Fruit fly (Drosophila melanogaster) whole organism, embryonic: ENCODE measurements around the gene Crz.

Source experiments
- Blimp-1 ChIP-seq: fragments of 200-800 bp; sonication (Bioruptor generic); optimal IDR thresholded peaks from 3 replicates; lab custom pipeline; 2018; ENCODE audit warnings: missing biosample characterization, missing genetic modification characterization, mild to moderate bottlenecking, moderate library complexity, missing genetic modification reagents
- CG10979 ChIP-seq: fragments of 200-800 bp; sonication (Bioruptor generic); optimal IDR thresholded peaks from 2 replicates; lab custom pipeline; 2018; ENCODE audit warnings: missing biosample characterization, mild to moderate bottlenecking, missing genetic modification characterization, moderate library complexity
- CG11695 ChIP-seq: fragments of 200-800 bp; sonication (Bioruptor generic); IDR thresholded peaks from 3 replicates; pipeline ENCODE4 v1.3.6; 2022; ENCODE audit warnings: missing biosample characterization, missing genetic modification characterization
- CG11723 ChIP-seq: fragments of 200-800 bp; sonication (Bioruptor generic); optimal IDR thresholded peaks from 2 replicates; lab custom pipeline; 2017; ENCODE audit warnings: missing biosample characterization, mild to moderate bottlenecking, missing genetic modification characterization
- CG1233 ChIP-seq: fragments of 200-800 bp; sonication (Bioruptor generic); optimal IDR thresholded peaks from 4 replicates; lab custom pipeline; 2018; ENCODE audit warnings: missing biosample characterization, mild to moderate bottlenecking, missing genetic modification characterization
- CG12942 ChIP-seq: fragments of 200-800 bp; sonication (Bioruptor generic); optimal IDR thresholded peaks from 3 replicates; lab custom pipeline; 2016; ENCODE audit warnings: missing biosample characterization, missing genetic modification characterization
- CG14050 ChIP-seq: fragments of 200-800 bp; sonication (Bioruptor generic); IDR thresholded peaks from 3 replicates; pipeline ENCODE4 v1.3.6; 2022; ENCODE audit warnings: missing biosample characterization, missing genetic modification characterization
- CG14441 ChIP-seq: fragments of 200-800 bp; sonication (Bioruptor generic); IDR thresholded peaks from 2 replicates; pipeline ENCODE4 v1.3.6; 2022; ENCODE audit warnings: missing biosample characterization, missing genetic modification characterization
- CG14710 ChIP-seq: fragments of 200-800 bp; sonication (Bioruptor generic); optimal IDR thresholded peaks from 3 replicates; lab custom pipeline; 2019; ENCODE audit warnings: missing biosample characterization, mild to moderate bottlenecking, missing genetic modification characterization, moderate library complexity
- CG14965 ChIP-seq: fragments of 200-800 bp; sonication (Bioruptor generic); optimal IDR thresholded peaks from 2 replicates; lab custom pipeline; 2016; ENCODE audit warnings: missing biosample characterization, missing genetic modification characterization, borderline replicate concordance
- CG18262 ChIP-seq: fragments of 200-800 bp; optimal IDR thresholded peaks from 3 replicates; lab custom pipeline; 2019; ENCODE audit warnings: missing biosample characterization, mild to moderate bottlenecking, missing genetic modification characterization, moderate library complexity
- CG2712 ChIP-seq: fragments of 200-800 bp; optimal IDR thresholded peaks from 3 replicates; lab custom pipeline; 2019; ENCODE audit warnings: missing biosample characterization, mild to moderate bottlenecking, missing genetic modification characterization, moderate library complexity
- CG3065 ChIP-seq: fragments of 200-800 bp; sonication (Bioruptor generic); optimal IDR thresholded peaks from 2 replicates; lab custom pipeline; 2016; ENCODE audit warnings: missing biosample characterization, missing genetic modification characterization
- CG33557 ChIP-seq: fragments of 200-800 bp; sonication (Bioruptor generic); optimal IDR thresholded peaks from 2 replicates; lab custom pipeline; 2019; ENCODE audit warnings: missing biosample characterization, mild to moderate bottlenecking, missing genetic modification characterization, moderate library complexity
- CG4282 ChIP-seq: fragments of 200-800 bp; sonication (Bioruptor generic); optimal IDR thresholded peaks from 2 replicates; lab custom pipeline; 2016; ENCODE audit warnings: missing biosample characterization, missing genetic modification characterization
- CG7786 ChIP-seq: fragments of 200-800 bp; sonication (Bioruptor generic); optimal IDR thresholded peaks from 2 replicates; lab custom pipeline; 2016; ENCODE audit warnings: missing biosample characterization, missing genetic modification characterization
- CG7928 ChIP-seq: fragments of 200-800 bp; sonication (Bioruptor generic); optimal IDR thresholded peaks from 2 replicates; lab custom pipeline; 2017; ENCODE audit warnings: missing biosample characterization, mild to moderate bottlenecking, missing genetic modification characterization
- CG8290 ChIP-seq, 3 experiments: fragments of 200-800 bp; sonication (Bioruptor generic); optimal IDR thresholded peaks; 2 replicates each; lab custom pipeline; 2016 to 2019; ENCODE audit warnings: missing biosample characterization in 3 of 3, missing genetic modification characterization in 3 of 3, mild to moderate bottlenecking in 2 of 3, moderate library complexity in 1 of 3
- CG8924 ChIP-seq: fragments of 200-800 bp; optimal IDR thresholded peaks from 3 replicates; lab custom pipeline; 2019; ENCODE audit warnings: missing biosample characterization, mild to moderate bottlenecking, missing genetic modification characterization, moderate library complexity
- CG9215 ChIP-seq: fragments of 200-800 bp; sonication (Bioruptor generic); IDR thresholded peaks from 2 replicates; pipeline ENCODE4 v1.3.6; 2022; ENCODE audit warnings: missing biosample characterization, missing genetic modification characterization
- Camta ChIP-seq: fragments of 200-800 bp; sonication (Bioruptor generic); optimal IDR thresholded peaks from 2 replicates; lab custom pipeline; 2016; ENCODE audit warnings: missing biosample characterization, missing genetic modification characterization
- Dfd ChIP-seq, 2 experiments: fragments of >200 bp; optimal IDR thresholded peaks; 2 replicates each; lab custom pipeline; 2017; ENCODE audit warnings: missing biosample characterization in 2 of 2, missing genetic modification characterization in 2 of 2
- Dll ChIP-seq: fragments of 200-800 bp; sonication (Bioruptor generic); IDR thresholded peaks from 4 replicates; pipeline ENCODE4 v1.3.6; 2022; ENCODE audit warnings: missing biosample characterization, missing genetic modification characterization; ENCODE audit not compliant: partially characterized antibody
- Nf-YA ChIP-seq: fragments of 200-800 bp; sonication (Bioruptor generic); IDR thresholded peaks from 2 replicates; pipeline ENCODE4 v1.3.6; 2022; ENCODE audit warnings: missing biosample characterization, missing genetic modification characterization
- NfI ChIP-seq: fragments of 200-800 bp; sonication (Bioruptor generic); optimal IDR thresholded peaks from 3 replicates; lab custom pipeline; 2018; ENCODE audit warnings: missing biosample characterization, mild to moderate bottlenecking, missing genetic modification characterization, moderate library complexity
- Ptx1 ChIP-seq: fragments of 200-800 bp; sonication (Bioruptor generic); IDR thresholded peaks from 2 replicates; pipeline ENCODE4 v1.3.6; 2022; ENCODE audit warnings: missing biosample characterization, missing genetic modification characterization
- Six4 ChIP-seq: fragments of 200-800 bp; sonication (Bioruptor generic); optimal IDR thresholded peaks from 2 replicates; lab custom pipeline; 2016; ENCODE audit warnings: missing biosample characterization, missing genetic modification characterization
- ab ChIP-seq: fragments of 200-800 bp; sonication (Bioruptor generic); optimal IDR thresholded peaks from 2 replicates; lab custom pipeline; 2016; ENCODE audit warnings: missing biosample characterization, missing genetic modification characterization
- br ChIP-seq: fragments of >200 bp; optimal IDR thresholded peaks from 2 replicates; lab custom pipeline; 2017
- bsh ChIP-seq, 2 experiments: fragments of 200-800 bp; sonication (Bioruptor generic); optimal IDR thresholded peaks; 2 replicates each; lab custom pipeline; 2017 to 2018; ENCODE audit warnings: mild to moderate bottlenecking in 2 of 2, missing biosample characterization in 2 of 2, missing genetic modification characterization in 2 of 2, moderate library complexity in 1 of 2
- crc ChIP-seq: fragments of 200-800 bp; sonication (Bioruptor generic); optimal IDR thresholded peaks from 2 replicates; lab custom pipeline; 2016; ENCODE audit warnings: missing biosample characterization, missing genetic modification characterization
- croc ChIP-seq: fragments of 200-800 bp; sonication (Bioruptor generic); conservative IDR thresholded peaks from 3 replicates; pipeline ENCODE4 v1.3.6; 2022; ENCODE audit warnings: missing biosample characterization, missing genetic modification characterization
- danr ChIP-seq: fragments of 200-800 bp; sonication (Bioruptor generic); IDR thresholded peaks from 2 replicates; pipeline ENCODE4 v1.3.6; 2022; ENCODE audit warnings: missing biosample characterization, missing genetic modification characterization
- dmrt11E ChIP-seq: fragments of 200-800 bp; sonication (Bioruptor generic); optimal IDR thresholded peaks from 3 replicates; lab custom pipeline; 2018; ENCODE audit warnings: missing biosample characterization, mild to moderate bottlenecking, missing genetic modification characterization, moderate library complexity
- ems ChIP-seq: fragments of 200-800 bp; sonication (Bioruptor generic); optimal IDR thresholded peaks from 3 replicates; lab custom pipeline; 2016; ENCODE audit warnings: missing biosample characterization, missing genetic modification characterization
- en ChIP-seq: fragments of 200-800 bp; sonication (Bioruptor generic); optimal IDR thresholded peaks from 2 replicates; lab custom pipeline; 2016; ENCODE audit warnings: missing biosample characterization, missing genetic modification characterization
- fd3F ChIP-seq: fragments of 200-800 bp; sonication (Bioruptor generic); optimal IDR thresholded peaks from 2 replicates; lab custom pipeline; 2018; ENCODE audit warnings: missing biosample characterization, mild to moderate bottlenecking, missing genetic modification characterization, moderate library complexity
- gcm ChIP-seq: fragments of 200-800 bp; sonication (Bioruptor generic); optimal IDR thresholded peaks from 2 replicates; lab custom pipeline; 2019; ENCODE audit warnings: missing biosample characterization, mild to moderate bottlenecking, missing genetic modification characterization, moderate library complexity
- gem ChIP-seq: fragments of 200-800 bp; sonication (Bioruptor generic); optimal IDR thresholded peaks from 2 replicates; lab custom pipeline; 2019; ENCODE audit warnings: missing biosample characterization, mild to moderate bottlenecking, missing genetic modification characterization, moderate library complexity
- grau ChIP-seq: fragments of 200-800 bp; optimal IDR thresholded peaks from 3 replicates; lab custom pipeline; 2019; ENCODE audit warnings: missing biosample characterization, mild to moderate bottlenecking, missing genetic modification characterization, moderate library complexity
- gsb-n ChIP-seq: fragments of 200-800 bp; sonication (Bioruptor generic); optimal IDR thresholded peaks from 3 replicates; lab custom pipeline; 2018; ENCODE audit warnings: missing biosample characterization, mild to moderate bottlenecking, missing genetic modification characterization
- jumu ChIP-seq: fragments of 200-800 bp; sonication (Bioruptor generic); optimal IDR thresholded peaks from 3 replicates; lab custom pipeline; 2016; ENCODE audit warnings: missing biosample characterization, missing genetic modification characterization
- kay ChIP-seq: fragments of 200-800 bp; sonication (Bioruptor generic); optimal IDR thresholded peaks from 2 replicates; lab custom pipeline; 2016; ENCODE audit warnings: missing biosample characterization, missing genetic modification characterization
- klu ChIP-seq: fragments of 200-800 bp; sonication (Bioruptor generic); IDR thresholded peaks from 2 replicates; pipeline ENCODE4 v1.3.6; 2022; ENCODE audit warnings: missing biosample characterization, missing genetic modification characterization
- p53 ChIP-seq: fragments of 200-800 bp; sonication (Bioruptor generic); optimal IDR thresholded peaks from 2 replicates; lab custom pipeline; 2016; ENCODE audit warnings: missing biosample characterization, missing genetic modification characterization
- peb ChIP-seq: fragments of 200-800 bp; sonication (Bioruptor generic); IDR thresholded peaks from 2 replicates; pipeline ENCODE4 v1.3.6; 2022; ENCODE audit warnings: missing biosample characterization, missing genetic modification characterization
- ranshi ChIP-seq: fragments of 200-800 bp; sonication (Bioruptor generic); IDR thresholded peaks from 2 replicates; pipeline ENCODE4 v1.3.6; 2022; ENCODE audit warnings: missing biosample characterization, missing genetic modification characterization
- sd ChIP-seq: fragments of 200-800 bp; sonication (Bioruptor generic); optimal IDR thresholded peaks from 3 replicates; lab custom pipeline; 2018; ENCODE audit warnings: missing biosample characterization, mild to moderate bottlenecking, missing genetic modification characterization, moderate library complexity
- slbo ChIP-seq: fragments of 200-800 bp; sonication (Bioruptor generic); IDR thresholded peaks from 2 replicates; pipeline ENCODE4 v1.3.6; 2022; ENCODE audit warnings: missing biosample characterization, missing genetic modification characterization
- tgo ChIP-seq: fragments of 200-800 bp; sonication (Bioruptor generic); IDR thresholded peaks from 3 replicates; pipeline ENCODE4 v1.3.6; 2022; ENCODE audit warnings: missing biosample characterization, missing genetic modification characterization
- trem ChIP-seq: fragments of 200-800 bp; optimal IDR thresholded peaks from 3 replicates; lab custom pipeline; 2019; ENCODE audit warnings: missing biosample characterization, mild to moderate bottlenecking, missing genetic modification characterization, moderate library complexity

Crz gene

DNA sequence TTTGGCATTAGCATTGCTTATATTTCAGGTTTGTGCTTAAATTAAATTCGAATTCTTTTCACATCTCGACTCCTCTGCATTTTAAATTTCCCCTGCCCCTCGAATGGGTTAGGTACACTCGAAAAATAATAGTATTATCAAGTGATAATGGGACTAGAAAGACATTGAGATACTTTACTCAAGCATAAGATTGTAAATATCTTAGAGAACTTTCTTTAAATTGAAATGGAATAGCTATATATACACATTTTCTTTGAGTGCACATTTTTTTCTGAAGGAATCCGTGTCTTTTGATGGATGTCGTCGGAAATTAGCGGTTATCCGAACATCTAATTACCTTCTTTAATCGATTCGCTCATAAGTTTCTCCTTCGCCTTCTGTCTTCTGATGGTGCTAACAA, 3.6 kb upstream of the Crz start (continued):
- TF ChIP-seq CG10979 (tag; lab: Kevin White, UChicago) (peak; percentile 38), klu (GFP tag; lab: Robert Waterston, UW) (peak; percentile 18; the same call in 1 of the 2 replicates), peb (no peak), CG3065 (GFP tag; lab: Kevin White, UChicago) (no peak), br (lab: Kevin White, UChicago) (no peak), CG18262 (tag; lab: Kevin White, UChicago) (peak; percentile 51), Camta (GFP tag; lab: Kevin White, UChicago) (peak; percentile 24), CG9215 (GFP tag; lab: Robert Waterston, UW) (0 out of 2 replicates have a peak, but pooled peaks have one; percentile 9), kay (GFP tag; lab: Kevin White, UChicago) (no peak), Nf-YA (no peak), en (peak; percentile 16), CG14441 (0 out of 2 replicates have a peak, but pooled peaks have one; percentile 23), CG2712 (tag; lab: Kevin White, UChicago) (peak; percentile 52), Blimp-1 (peak; percentile 40), gcm (GFP tag; lab: Kevin White, UChicago) (no peak), croc (GFP tag; lab: Robert Waterston, UW) (no peak), gsb-n (tag; lab: Kevin White, UChicago) (no peak), grau (peak; percentile 30), Ptx1 (GFP tag; lab: Robert Waterston, UW) (peak; percentile 16; the same call in 1 of the 2 replicates), ab (GFP tag; lab: Kevin White, UChicago) (no peak), sd (tag; lab: Kevin White, UChicago) (peak; percentile 13), dmrt11E (tag; lab: Kevin White, UChicago) (peak; percentile 16), CG11695 (GFP tag; lab: Robert Waterston, UW) (peak; percentile 61; the same call in 1 of the 3 replicates), trem (tag; lab: Kevin White, UChicago) (peak; percentile 7), CG14710 (tag; lab: Kevin White, UChicago) (no peak), slbo (peak; percentile 48; the same call in 1 of the 2 replicates), CG4282 (no peak), CG14050 (no peak), CG8924 (tag; lab: Kevin White, UChicago) (peak; percentile 30), CG1233 (no peak), CG33557 (GFP tag; lab: Kevin White, UChicago) (no peak), crc (GFP tag; lab: Kevin White, UChicago) (no peak), Dll (no peak), CG7786 (GFP tag; lab: Kevin White, UChicago) (no peak), Dfd (GFP tag; optimal IDR thresholded peaks at IDR 0.05; lab: Kevin White, UChicago) (no peak), NfI (GFP tag; lab: Kevin White, UChicago) (no peak), fd3F (GFP tag; lab: Kevin White, UChicago) (no peak), CG7928 (GFP tag; lab: Kevin White, UChicago) (no peak), CG14965 (GFP tag; lab: Kevin White, UChicago) (no peak), CG12942 (no peak), CG11723 (no peak), gem (tag; lab: Kevin White, UChicago) (peak; percentile 54), tgo (GFP tag; lab: Robert Waterston, UW) (peak; percentile 40; the same call in 1 of the 3 replicates), CG8290 (GFP tag; optimal IDR thresholded peaks at IDR 0.05; lab: Kevin White, UChicago) (no peak), CG8290 (tag; optimal IDR thresholded peaks at IDR 0.05; lab: Kevin White, UChicago) (no peak), ems (peak; percentile 7), jumu (GFP tag; lab: Kevin White, UChicago) (peak; percentile 5), bsh (GFP tag; optimal IDR thresholded peaks at IDR 0.05; lab: Kevin White, UChicago) (peak in 1 of 2 experiments; percentile 46), Six4 (GFP tag; lab: Kevin White, UChicago) (no peak), ranshi (GFP tag; lab: Robert Waterston, UW) (peak; percentile 40; the same call in 1 of the 2 replicates), danr (GFP tag; lab: Robert Waterston, UW) (peak; percentile 33; the same call in 1 of the 2 replicates), p53 (no peak)
